Fruit fly (Drosophila melanogaster) whole organism, adult: ENCODE data around the gene Snx6.

ENCODE experiments used
- CG12768 ChIP-seq: fragments of 200-800 bp; sonication (Bioruptor generic); optimal IDR thresholded peaks from 2 replicates; lab custom pipeline; 2017; ENCODE audit warnings: missing biosample characterization, missing genetic modification characterization, mild to moderate bottlenecking, moderate library complexity, missing genetic modification reagents
- CG14711 ChIP-seq: fragments of 200-800 bp; sonication (Bioruptor generic); optimal IDR thresholded peaks from 2 replicates; lab custom pipeline; 2018; ENCODE audit warnings: missing biosample characterization, mild to moderate bottlenecking, missing genetic modification characterization, moderate library complexity
- CG33017 ChIP-seq: fragments of 200-800 bp; sonication (Bioruptor generic); optimal IDR thresholded peaks from 2 replicates; lab custom pipeline; 2018; ENCODE audit warnings: missing biosample characterization, mild to moderate bottlenecking, missing genetic modification characterization, moderate library complexity
- CG5204 ChIP-seq: fragments of 200-800 bp; sonication (Bioruptor generic); optimal IDR thresholded peaks from 2 replicates; lab custom pipeline; 2016; ENCODE audit warnings: missing biosample characterization, missing genetic modification characterization
- CG7045 ChIP-seq: fragments of 200-800 bp; sonication (Bioruptor generic); optimal IDR thresholded peaks from 2 replicates; lab custom pipeline; 2017; ENCODE audit warnings: missing biosample characterization, mild to moderate bottlenecking, missing genetic modification characterization
- Crg-1 ChIP-seq: fragments of 200-800 bp; sonication (Bioruptor generic); optimal IDR thresholded peaks from 2 replicates; lab custom pipeline; 2016; ENCODE audit warnings: missing biosample characterization, missing genetic modification characterization
- Hr96 ChIP-seq: fragments of 200-800 bp; sonication (Bioruptor generic); optimal IDR thresholded peaks from 2 replicates; lab custom pipeline; 2016; ENCODE audit warnings: missing biosample characterization, missing genetic modification characterization
- Mnt ChIP-seq: fragments of 200-800 bp; sonication (Bioruptor generic); optimal IDR thresholded peaks from 2 replicates; lab custom pipeline; 2016; ENCODE audit warnings: missing biosample characterization, mild to moderate bottlenecking, missing genetic modification characterization
- cic ChIP-seq: fragments of 200-800 bp; sonication (Bioruptor generic); optimal IDR thresholded peaks from 2 replicates; lab custom pipeline; 2017; ENCODE audit warnings: missing biosample characterization, mild to moderate bottlenecking, missing genetic modification characterization, moderate library complexity
- cnc ChIP-seq, 2 experiments: fragments of >200 bp; optimal IDR thresholded peaks; 2 replicates each; lab custom pipeline; 2017
- kay ChIP-seq: fragments of 200-800 bp; sonication (Bioruptor generic); peaks from one replicate; lab custom pipeline; 2016; ENCODE audit warnings: missing biosample characterization, missing genetic modification characterization, borderline replicate concordance
- ovo ChIP-seq: fragments of 200-800 bp; sonication (Bioruptor generic); optimal IDR thresholded peaks from 2 replicates; lab custom pipeline; 2016; ENCODE audit warnings: missing biosample characterization, missing genetic modification characterization
- tj ChIP-seq: fragments of 200-800 bp; sonication (Bioruptor generic); optimal IDR thresholded peaks from 3 replicates; lab custom pipeline; 2017; ENCODE audit warnings: missing biosample characterization, mild to moderate bottlenecking, missing genetic modification characterization, moderate library complexity
- toe ChIP-seq: fragments of 200-800 bp; sonication (Bioruptor generic); optimal IDR thresholded peaks from 2 replicates; lab custom pipeline; 2016; ENCODE audit warnings: missing biosample characterization, missing genetic modification characterization

dm6 chr2L:8255406-8255805 is 34.9 kb upstream of the Snx6 start:
- TF ChIP-seq CG14711 (tag; lab: Kevin White, UChicago) = peak; percentile 5
- TF ChIP-seq CG12768 (GFP tag; lab: Kevin White, UChicago) = no peak
- TF ChIP-seq cic = no peak
- no peak for TF ChIP-seq Mnt
- no peak for TF ChIP-seq cnc (optimal IDR thresholded peaks at IDR 0.05; lab: Kevin White, UChicago)
- TF ChIP-seq CG33017 (tag; lab: Kevin White, UChicago) = peak; percentile 53
- TF ChIP-seq CG5204 = no peak
- TF ChIP-seq kay (GFP tag; lab: Kevin White, UChicago) = no peak
- no peak for TF ChIP-seq ovo (GFP tag; lab: Kevin White, UChicago)
- TF ChIP-seq toe = no peak
- no peak for TF ChIP-seq CG7045
- no peak for TF ChIP-seq Hr96 (GFP tag; lab: Kevin White, UChicago)
- no peak for TF ChIP-seq tj
- no peak for TF ChIP-seq Crg-1
